Worm (Caenorhabditis elegans) whole organism, mixed stage, embryonic: ENCODE measurements around the gene spp-2.

ENCODE experiments used
- blmp-1 ChIP-seq: fragments of 150-350 bp; optimal IDR thresholded peaks from 2 replicates; lab custom pipeline; 2014; ENCODE audit warnings: missing biosample characterization, missing genetic modification characterization
- ceh-43 ChIP-seq: fragments of 200-800 bp; sonication (Bioruptor generic); optimal IDR thresholded peaks from 2 replicates; lab custom pipeline; 2018; ENCODE audit warnings: mild to moderate bottlenecking, missing genetic modification characterization, moderate library complexity, missing compliant biosample characterization
- elt-1 ChIP-seq: sonication (generic microtip); optimal IDR thresholded peaks from 2 replicates; lab custom pipeline; 2017; ENCODE audit warnings: missing genetic modification characterization, mild to moderate bottlenecking, missing compliant biosample characterization, antibody characterized with exemption, moderate library complexity, borderline replicate concordance; ENCODE audit not compliant: insufficient read depth
- elt-3 ChIP-seq: fragments of 150-350 bp; optimal IDR thresholded peaks from 2 replicates; lab custom pipeline; 2014; ENCODE audit warnings: missing biosample characterization, missing genetic modification characterization
- flh-1 ChIP-seq: fragments of 200-800 bp; sonication (Bioruptor generic); optimal IDR thresholded peaks from 2 replicates; lab custom pipeline; 2018; ENCODE audit warnings: mild to moderate bottlenecking, missing genetic modification characterization, moderate library complexity, missing compliant biosample characterization
- mab-5 ChIP-seq: fragments of 150-350 bp; optimal IDR thresholded peaks from 2 replicates; lab custom pipeline; 2014; ENCODE audit warnings: missing biosample characterization, missing genetic modification characterization
- mep-1 ChIP-seq: fragments of 150-350 bp; optimal IDR thresholded peaks from 2 replicates; lab custom pipeline; 2017; ENCODE audit warnings: missing biosample characterization, missing genetic modification reagents, missing genetic modification characterization, inconsistent platforms
- nhr-28 ChIP-seq: fragments of 150-350 bp; optimal IDR thresholded peaks from 2 replicates; lab custom pipeline; 2014; ENCODE audit warnings: missing biosample characterization, missing genetic modification characterization
- nhr-76 ChIP-seq: sonication (generic microtip); optimal IDR thresholded peaks from 2 replicates; lab custom pipeline; 2017; ENCODE audit warnings: missing biosample characterization, missing genetic modification characterization
- snpc-4 ChIP-seq: fragments of 150-350 bp; optimal IDR thresholded peaks from 2 replicates; lab custom pipeline; 2014; ENCODE audit warnings: missing biosample characterization, missing genetic modification characterization
- sptf-1 ChIP-seq: sonication (generic microtip); optimal IDR thresholded peaks from 2 replicates; lab custom pipeline; 2017; ENCODE audit warnings: mild to moderate bottlenecking, missing genetic modification characterization, moderate library complexity, missing compliant biosample characterization
- unc-62 ChIP-seq: fragments of 150-350 bp; optimal IDR thresholded peaks from 2 replicates; lab custom pipeline; 2014; ENCODE audit warnings: missing biosample characterization, missing genetic modification reagents, missing genetic modification characterization

ce11 chrX:7290859-7291628 is 25.6 kb downstream of the spp-2 start:
- TF ChIP-seq mab-5 (tag; lab: Kevin White, UChicago) = no peak
- TF ChIP-seq blmp-1 = no peak
- no peak for TF ChIP-seq ceh-43 (GFP tag; lab: Kevin White, UChicago)
- no peak for TF ChIP-seq unc-62
- TF ChIP-seq mep-1 (tag; lab: Kevin White, UChicago) = no peak
- TF ChIP-seq sptf-1 = no peak
- no peak for TF ChIP-seq flh-1
- no peak for TF ChIP-seq snpc-4 (tag; lab: Kevin White, UChicago)
- no peak for TF ChIP-seq nhr-28
- TF ChIP-seq nhr-76 (tag; lab: Kevin White, UChicago) = no peak
- TF ChIP-seq elt-3 (tag; lab: Kevin White, UChicago) = no peak
- no peak for TF ChIP-seq elt-1 (tag; lab: Kevin White, UChicago)
